Worm (Caenorhabditis elegans): ENCODE data around the gene F37C12.21.

F37C12.21 gene

DNA sequence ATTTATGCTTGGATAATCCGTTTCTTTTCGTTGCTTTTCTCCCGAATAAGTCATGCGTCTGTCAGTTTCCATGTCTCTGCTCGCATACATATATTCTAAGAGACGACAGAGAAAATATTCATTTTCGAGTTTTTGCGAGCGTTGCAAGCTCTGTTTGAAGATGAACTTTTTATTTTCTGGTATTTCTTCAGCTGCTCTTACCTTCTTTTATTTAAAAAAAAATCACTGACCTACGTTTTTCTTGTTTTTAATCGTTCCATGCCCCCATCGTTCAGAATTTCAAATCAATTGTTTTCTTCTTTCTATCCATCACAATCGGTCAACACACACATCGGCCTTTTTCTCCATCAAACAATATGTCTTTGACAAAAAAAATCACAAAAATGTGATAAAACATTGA, 22.3 kb downstream of the F37C12.21 start:
- peak; percentile 42; the same call in 1 of the 2 replicates for TF ChIP-seq madf-3 (GFP tag; IDR thresholded peaks at IDR 0.05)
- TF ChIP-seq lin-26 (GFP tag; IDR thresholded peaks at IDR 0.05) = no peak
- TF ChIP-seq mcd-1 (GFP tag; IDR thresholded peaks at IDR 0.05) = 0 out of 2 replicates have a peak, but pooled peaks have one; percentile 6

DNA sequence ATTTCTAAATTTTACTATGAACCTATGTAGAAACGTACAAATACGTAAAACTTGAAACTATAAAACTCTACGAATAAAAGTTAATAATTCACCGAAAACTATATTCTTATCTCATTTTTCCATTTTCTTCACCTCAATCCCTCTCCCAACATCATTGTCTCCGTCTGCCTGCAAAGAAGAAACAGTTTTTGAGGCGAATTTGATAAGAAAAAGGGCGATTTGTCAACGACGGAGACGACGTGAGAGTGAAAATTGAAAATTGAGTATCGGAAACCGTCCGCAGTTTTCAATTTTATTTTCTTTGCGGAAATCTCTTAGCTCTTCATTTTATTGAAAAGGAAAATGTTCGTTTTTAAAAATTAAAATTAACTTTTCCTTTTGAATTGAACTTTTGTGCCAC, 23.9 kb downstream of the F37C12.21 start:
- no peak for TF ChIP-seq Y67H2A.10 (GFP tag; conservative IDR thresholded peaks at IDR 0.05)
- no peak for TF ChIP-seq lin-26 (GFP tag; IDR thresholded peaks at IDR 0.05)
- TF ChIP-seq T07F8.4 (tag; optimal IDR thresholded peaks at IDR 0.05) = no peak
- peak; percentile 50 for TF ChIP-seq nhr-80 (tag; optimal IDR thresholded peaks at IDR 0.05)
- TF ChIP-seq nhr-90 (tag; optimal IDR thresholded peaks at IDR 0.05) = no peak
- TF ChIP-seq ekl-4 (GFP tag; IDR thresholded peaks at IDR 0.05) = no peak
- no peak for TF ChIP-seq lin-35 (GFP tag; optimal IDR thresholded peaks at IDR 0.05)

DNA sequence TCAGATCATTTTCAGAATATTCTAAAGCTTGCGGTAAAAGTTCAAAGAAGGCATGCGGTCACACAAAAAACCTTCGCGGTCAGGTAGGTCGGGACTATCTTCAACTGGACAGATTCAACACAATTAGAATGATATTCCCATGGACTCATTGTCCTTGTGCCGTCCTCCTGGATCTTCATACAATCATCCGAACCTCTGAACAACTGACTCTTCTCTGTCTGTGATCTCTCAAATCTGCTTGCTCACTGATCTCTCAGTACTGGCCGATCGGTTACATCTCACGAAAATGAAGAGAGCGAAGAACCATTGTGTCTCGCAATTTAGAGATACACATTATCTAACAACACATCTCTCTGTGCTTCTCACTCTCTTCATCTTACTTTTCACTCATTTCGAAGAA, 27.4 kb downstream of the F37C12.21 start:
- TF ChIP-seq hsf-1 (GFP tag; IDR thresholded peaks at IDR 0.05) = no peak
- TF ChIP-seq aptf-2 (GFP tag; conservative IDR thresholded peaks at IDR 0.05) = no peak
- no peak for TF ChIP-seq F39B2.1 (GFP tag; IDR thresholded peaks at IDR 0.05)
- no peak for TF ChIP-seq Y79H2A.3 (GFP tag; conservative IDR thresholded peaks at IDR 0.05)
- TF ChIP-seq Y95B8A.8 (GFP tag; IDR thresholded peaks at IDR 0.05) = no peak
- no peak for TF ChIP-seq ztf-26 (tag; optimal IDR thresholded peaks at IDR 0.05)
- TF ChIP-seq aptf-3 (GFP tag; IDR thresholded peaks at IDR 0.05) = no peak
- no peak for TF ChIP-seq ztf-25 (GFP tag; IDR thresholded peaks at IDR 0.05)
- TF ChIP-seq Y53G8AR.9 (GFP tag; conservative IDR thresholded peaks at IDR 0.05) = no peak
- TF ChIP-seq hrde-1 (tag; optimal IDR thresholded peaks at IDR 0.05; ENCODE audit: borderline replicate concordance) = no peak
- no peak for TF ChIP-seq hlh-12 (tag; optimal IDR thresholded peaks at IDR 0.05)
- TF ChIP-seq snpc-1.1 (tag; optimal IDR thresholded peaks at IDR 0.05; ENCODE audit: insufficient read depth) = no peak
- TF ChIP-seq Y53F4B.3 (GFP tag; IDR thresholded peaks at IDR 0.05) = no peak
- TF ChIP-seq madf-10 (tag; optimal IDR thresholded peaks at IDR 0.05) = no peak
- TF ChIP-seq F57C9.4 (tag; optimal IDR thresholded peaks at IDR 0.05) = no peak

DNA sequence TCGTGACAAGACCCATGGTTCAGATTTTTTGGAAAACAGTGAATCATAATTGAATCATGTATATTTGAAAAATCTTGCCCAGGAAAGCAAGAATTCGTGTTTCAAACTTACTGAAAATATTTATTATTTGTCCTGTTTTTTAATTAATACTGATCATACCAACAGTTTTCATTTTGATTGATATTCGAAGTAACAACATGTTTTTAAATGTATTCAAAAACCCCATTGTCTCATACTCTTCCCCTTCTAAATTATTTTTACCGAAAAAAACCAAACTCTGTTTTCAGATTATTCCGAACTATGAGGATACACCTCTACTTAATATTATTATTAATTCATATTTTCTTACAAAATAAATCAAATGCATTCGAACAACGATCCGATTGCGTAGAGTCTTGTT, 28.1 kb downstream of the F37C12.21 start, which contains the start of gene R151.1:
Gene R151.1 (plus strand): TSS at position 301 of the 400 bp plus-strand sequence.
- TF ChIP-seq atf-7 (tag; optimal IDR thresholded peaks at IDR 0.05) (no peak), him-1 (tag; optimal IDR thresholded peaks at IDR 0.05) (no peak), die-1 (tag; optimal IDR thresholded peaks at IDR 0.05) (no peak), hrde-1 (tag; optimal IDR thresholded peaks at IDR 0.05; ENCODE audit: borderline replicate concordance) (no peak), egl-44 (GFP tag; IDR thresholded peaks at IDR 0.05) (no peak), hmg-20 (GFP tag; IDR thresholded peaks at IDR 0.05) (no peak), lsl-1 (GFP tag; optimal IDR thresholded peaks at IDR 0.05) (no peak), dpff-1 (tag; optimal IDR thresholded peaks at IDR 0.05) (no peak), dox-1 (GFP tag; IDR thresholded peaks at IDR 0.05) (no peak), ZK185.1 (tag; optimal IDR thresholded peaks at IDR 0.05; ENCODE audit: poor library complexity, severe bottlenecking) (no peak), tlf-1 (GFP tag; optimal IDR thresholded peaks at IDR 0.05) (no peak), somi-1 (GFP tag; optimal IDR thresholded peaks at IDR 0.05) (no peak), snpc-1.3 (tag; optimal IDR thresholded peaks at IDR 0.05; ENCODE audit: insufficient read depth) (no peak), ccch-3 (GFP tag; optimal IDR thresholded peaks at IDR 0.05) (no peak), ceh-79 (tag; optimal IDR thresholded peaks at IDR 0.05) (no peak), madf-8 (GFP tag; conservative IDR thresholded peaks at IDR 0.05) (no peak), sea-2 (GFP tag; IDR thresholded peaks at IDR 0.05) (no peak), gei-17 (GFP tag; optimal IDR thresholded peaks at IDR 0.05) (no peak)

Data from whole organism, young adult.